Worm (Caenorhabditis elegans) whole organism, L4 larva: Measurements from ENCODE around the gene copb-2.

Source experiments
- D1046.2 ChIP-seq: fragments of 200-800 bp; sonication (Bioruptor generic); IDR thresholded peaks from 2 replicates; pipeline ENCODE4 v1.3.6; 2022; ENCODE audit warnings: missing genetic modification characterization, missing compliant biosample characterization
- F49E8.2 ChIP-seq: sonication (generic microtip); optimal IDR thresholded peaks from 2 replicates; lab custom pipeline; 2016; ENCODE audit warnings: missing compliant biosample characterization, mild to moderate bottlenecking, missing genetic modification characterization, borderline replicate concordance
- T20F7.1 ChIP-seq: fragments of 200-800 bp; sonication (Bioruptor generic); optimal IDR thresholded peaks from 2 replicates; lab custom pipeline; 2018; ENCODE audit warnings: mild to moderate bottlenecking, missing genetic modification characterization, missing compliant biosample characterization
- Y105C5A.15 ChIP-seq: fragments of 200-800 bp; sonication (Bioruptor generic); IDR thresholded peaks from 2 replicates; pipeline ENCODE4 v1.3.6; 2022; ENCODE audit warnings: missing genetic modification characterization, missing compliant biosample characterization
- Y48G9A.11 ChIP-seq: fragments of 200-800 bp; sonication (Bioruptor generic); IDR thresholded peaks from 2 replicates; pipeline ENCODE4 v1.3.6; 2022; ENCODE audit warnings: missing genetic modification reagents, missing genetic modification characterization, missing compliant biosample characterization
- aha-1 ChIP-seq: fragments of 150-350 bp; peaks from one replicate; lab custom pipeline; 2014; ENCODE audit warnings: missing biosample characterization, missing genetic modification characterization
- arid-1 ChIP-seq: fragments of 200-800 bp; sonication (Bioruptor generic); conservative IDR thresholded peaks from 2 replicates; pipeline ENCODE4 v1.3.6; 2022; ENCODE audit warnings: missing genetic modification reagents, missing genetic modification characterization, missing compliant biosample characterization
- ces-1 ChIP-seq: fragments of 150-350 bp; sonication (generic microtip); optimal IDR thresholded peaks from 4 replicates; lab custom pipeline; 2014; ENCODE audit warnings: missing biosample characterization, missing genetic modification reagents, missing genetic modification characterization
- daf-16 ChIP-seq, 3 experiments: sonication (generic microtip); optimal IDR thresholded peaks; 2 replicates each; lab custom pipeline; 2016 to 2017; ENCODE audit warnings: missing genetic modification characterization in 3 of 3, missing genetic modification reagents in 3 of 3, mild to moderate bottlenecking in 2 of 3, missing compliant biosample characterization in 2 of 3, missing biosample characterization in 1 of 3, moderate library complexity in 1 of 3
- daf-19 ChIP-seq: fragments of 200-800 bp; sonication (Bioruptor generic); conservative IDR thresholded peaks from 2 replicates; pipeline ENCODE4 v1.3.6; 2022; ENCODE audit warnings: missing genetic modification characterization, missing compliant biosample characterization
- dmd-8 ChIP-seq: fragments of 200-800 bp; sonication (Bioruptor generic); IDR thresholded peaks from 2 replicates; pipeline ENCODE4 v1.3.6; 2022; ENCODE audit warnings: missing genetic modification characterization, missing compliant biosample characterization
- dmd-9 ChIP-seq: fragments of 200-800 bp; sonication (Bioruptor generic); IDR thresholded peaks from 2 replicates; pipeline ENCODE4 v1.3.6; 2022; ENCODE audit warnings: missing genetic modification reagents, missing genetic modification characterization, missing compliant biosample characterization
- egl-43 ChIP-seq: fragments of 200-800 bp; sonication (Bioruptor generic); IDR thresholded peaks from 2 replicates; pipeline ENCODE4 v1.3.6; 2022; ENCODE audit warnings: missing genetic modification reagents, missing genetic modification characterization, missing compliant biosample characterization
- hlh-11 ChIP-seq: fragments of 200-800 bp; sonication (Bioruptor generic); optimal IDR thresholded peaks from 2 replicates; lab custom pipeline; 2018; ENCODE audit warnings: mild to moderate bottlenecking, missing genetic modification characterization, missing compliant biosample characterization
- hlh-30 ChIP-seq: sonication (generic microtip); optimal IDR thresholded peaks from 2 replicates; lab custom pipeline; 2017; ENCODE audit warnings: antibody characterized with exemption, mild to moderate bottlenecking, missing genetic modification characterization, missing compliant biosample characterization; ENCODE audit not compliant: insufficient read depth
- hmg-1.1 ChIP-seq: fragments of 200-800 bp; sonication (Bioruptor generic); IDR thresholded peaks from 2 replicates; pipeline ENCODE4 v1.3.6; 2022; ENCODE audit warnings: missing genetic modification reagents, missing genetic modification characterization, missing compliant biosample characterization
- jun-1 ChIP-seq: fragments of 150-350 bp; optimal IDR thresholded peaks from 2 replicates; lab custom pipeline; 2014; ENCODE audit warnings: missing biosample characterization, missing genetic modification reagents, missing genetic modification characterization
- lin-38 ChIP-seq: fragments of 200-800 bp; sonication (Bioruptor generic); IDR thresholded peaks from 2 replicates; pipeline ENCODE4 v1.3.6; 2022; ENCODE audit warnings: missing genetic modification reagents, missing genetic modification characterization, missing compliant biosample characterization
- madf-5 ChIP-seq, 2 experiments: fragments of 200-800 bp; sonication (Bioruptor generic); IDR thresholded peaks; 2 replicates each; pipeline ENCODE4 v1.3.6; 2022; ENCODE audit warnings: missing compliant biosample characterization in 2 of 2, missing genetic modification characterization in 2 of 2
- madf-9 ChIP-seq: fragments of 200-800 bp; sonication (Bioruptor generic); conservative IDR thresholded peaks from 2 replicates; pipeline ENCODE4 v1.3.6; 2022; ENCODE audit warnings: missing genetic modification reagents, missing genetic modification characterization, missing compliant biosample characterization
- mdt-29 ChIP-seq: fragments of 200-800 bp; sonication (Bioruptor generic); IDR thresholded peaks from 2 replicates; pipeline ENCODE4 v1.3.6; 2022; ENCODE audit warnings: missing genetic modification reagents, missing genetic modification characterization, missing compliant biosample characterization
- mes-2 ChIP-seq: sonication (generic microtip); optimal IDR thresholded peaks from 2 replicates; lab custom pipeline; 2016; ENCODE audit warnings: missing genotype, mild to moderate bottlenecking, missing genetic modification characterization, missing compliant biosample characterization; ENCODE audit not compliant: poor library complexity, severe bottlenecking
- mxl-2 ChIP-seq: fragments of 200-800 bp; sonication (Bioruptor generic); conservative IDR thresholded peaks from 2 replicates; pipeline ENCODE4 v1.3.6; 2022; ENCODE audit warnings: missing genetic modification reagents, missing genetic modification characterization, missing compliant biosample characterization
- mxl-3 ChIP-seq: fragments of 200-800 bp; sonication (Bioruptor generic); optimal IDR thresholded peaks from 2 replicates; lab custom pipeline; 2018; ENCODE audit warnings: mild to moderate bottlenecking, missing genetic modification characterization, missing compliant biosample characterization
- nhr-10 ChIP-seq: fragments of 150-350 bp; optimal IDR thresholded peaks from 2 replicates; lab custom pipeline; 2014; ENCODE audit warnings: missing biosample characterization, missing genetic modification characterization
- nhr-102 ChIP-seq: sonication (generic microtip); optimal IDR thresholded peaks from 2 replicates; lab custom pipeline; 2016; ENCODE audit warnings: mild to moderate bottlenecking, missing genetic modification characterization, moderate library complexity, missing compliant biosample characterization
- nhr-11 ChIP-seq: fragments of 150-350 bp; optimal IDR thresholded peaks from 2 replicates; lab custom pipeline; 2014; ENCODE audit warnings: missing biosample characterization, missing genetic modification characterization
- nhr-42 ChIP-seq: fragments of 200-800 bp; sonication (Bioruptor generic); IDR thresholded peaks from 2 replicates; pipeline ENCODE4 v1.3.6; 2022; ENCODE audit warnings: missing genetic modification characterization, missing compliant biosample characterization
- nhr-6 ChIP-seq: fragments of 150-350 bp; optimal IDR thresholded peaks from 2 replicates; lab custom pipeline; 2014; ENCODE audit warnings: missing biosample characterization, missing genetic modification characterization
- php-3 ChIP-seq: fragments of 200-800 bp; sonication (Bioruptor generic); IDR thresholded peaks from 2 replicates; pipeline ENCODE4 v1.3.6; 2022; ENCODE audit warnings: missing genetic modification reagents, missing genetic modification characterization, missing compliant biosample characterization
- pqm-1 ChIP-seq: sonication (generic microtip); optimal IDR thresholded peaks from 2 replicates; lab custom pipeline; 2017; ENCODE audit warnings: missing biosample characterization, missing genetic modification characterization
- snpc-1.2 ChIP-seq: fragments of 200-800 bp; sonication (Bioruptor generic); IDR thresholded peaks from 2 replicates; pipeline ENCODE4 v1.3.6; 2022; ENCODE audit warnings: missing genetic modification reagents, missing genetic modification characterization, missing compliant biosample characterization
- snpc-4 ChIP-seq: fragments of 150-350 bp; optimal IDR thresholded peaks from 2 replicates; lab custom pipeline; 2014; ENCODE audit warnings: missing biosample characterization, missing genetic modification characterization
- spr-1 ChIP-seq: sonication (generic microtip); optimal IDR thresholded peaks from 2 replicates; lab custom pipeline; 2016; ENCODE audit warnings: mild to moderate bottlenecking, missing genetic modification characterization, missing compliant biosample characterization
- vab-7 ChIP-seq: fragments of 200-800 bp; sonication (Bioruptor generic); IDR thresholded peaks from 2 replicates; pipeline ENCODE4 v1.3.6; 2022; ENCODE audit warnings: missing genetic modification reagents, missing genetic modification characterization, missing compliant biosample characterization
- zag-1 ChIP-seq: fragments of 150-350 bp; optimal IDR thresholded peaks from 2 replicates; lab custom pipeline; 2014; ENCODE audit warnings: missing biosample characterization, missing genetic modification characterization
- zip-11 ChIP-seq: fragments of 200-800 bp; sonication (Bioruptor generic); IDR thresholded peaks from 2 replicates; pipeline ENCODE4 v1.3.6; 2022; ENCODE audit warnings: missing genetic modification characterization, missing compliant biosample characterization
- zip-2 ChIP-seq: fragments of 150-350 bp; optimal IDR thresholded peaks from 2 replicates; lab custom pipeline; 2014; ENCODE audit warnings: missing biosample characterization, missing genetic modification characterization
- ztf-11 ChIP-seq: fragments of 150-350 bp; optimal IDR thresholded peaks from 2 replicates; lab custom pipeline; 2014; ENCODE audit warnings: missing biosample characterization, missing genetic modification characterization
- ztf-7 ChIP-seq: fragments of 150-350 bp; optimal IDR thresholded peaks from 2 replicates; lab custom pipeline; 2014; ENCODE audit warnings: missing biosample characterization, missing genetic modification characterization

The copb-2 gene

ce11 chrIV:9511221-9511638 lies 51.7 kb downstream of the copb-2 start (continued):
- 0 out of 2 replicates have a peak, but pooled peaks have one; percentile 28 for TF ChIP-seq mdt-29 (GFP tag; lab: Robert Waterston, UW)
- TF ChIP-seq vab-7, result no peak; the same call in 1 of the 2 replicates
- TF ChIP-seq madf-9 (GFP tag; lab: Robert Waterston, UW), result 0 out of 2 replicates have a peak, but pooled peaks have one; percentile 40
- peak; percentile 62 for TF ChIP-seq hmg-1.1 (GFP tag; lab: Robert Waterston, UW)
- TF ChIP-seq zip-11 (GFP tag; lab: Robert Waterston, UW), result no peak
- peak; percentile 66 for TF ChIP-seq nhr-6 (tag; lab: Kevin White, UChicago)
- TF ChIP-seq nhr-10 (tag; lab: Kevin White, UChicago), result peak; percentile 37
- no peak for TF ChIP-seq nhr-11 (tag; lab: Kevin White, UChicago)
- peak; percentile 95 for TF ChIP-seq snpc-4
- TF ChIP-seq zip-2 (tag; lab: Kevin White, UChicago), result peak; percentile 39
- TF ChIP-seq ztf-11 (tag; lab: Kevin White, UChicago), result no peak
- TF ChIP-seq T20F7.1 (GFP tag; lab: Kevin White, UChicago), result peak; percentile 65
- TF ChIP-seq mxl-3 (GFP tag; lab: Kevin White, UChicago), result no peak
- TF ChIP-seq spr-1 (tag; lab: Kevin White, UChicago), result peak; percentile 27
- TF ChIP-seq snpc-1.2, result peak; percentile 50
- TF ChIP-seq dmd-9 (GFP tag; lab: Robert Waterston, UW), result no peak
- TF ChIP-seq ces-1 (GFP tag; lab: Kevin White, UChicago), result peak; percentile 62

DNA sequence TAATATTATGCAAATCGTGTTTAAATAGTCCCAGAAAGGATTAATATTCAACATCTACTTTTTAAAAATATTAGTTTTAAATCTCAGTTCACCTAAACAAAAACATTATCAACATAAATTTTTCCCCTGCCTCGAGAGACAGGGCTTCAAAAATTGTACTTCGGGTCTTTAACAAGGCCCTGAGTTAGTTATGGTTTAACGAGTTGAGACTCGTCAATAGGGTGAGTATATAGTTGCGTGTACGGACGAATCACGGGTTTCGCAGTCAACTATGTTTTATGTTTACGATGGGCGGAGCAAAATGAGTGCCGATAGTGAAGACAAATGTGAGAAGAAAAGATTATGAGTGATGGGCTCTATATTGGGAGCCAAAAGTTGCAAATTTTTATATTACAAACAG lies 52.1 kb downstream of the copb-2 start:
- TF ChIP-seq egl-43, result no peak
- TF ChIP-seq arid-1 (GFP tag; lab: Robert Waterston, UW), result no peak
- TF ChIP-seq pqm-1 (tag; lab: Kevin White, UChicago), result peak; percentile 8
- TF ChIP-seq hlh-11 (tag; lab: Kevin White, UChicago), result peak; percentile 19
- no peak for TF ChIP-seq daf-19 (GFP tag; lab: Robert Waterston, UW)
- TF ChIP-seq nhr-102, result peak; percentile 36
- no peak for TF ChIP-seq Y48G9A.11 (GFP tag; lab: Robert Waterston, UW)
- no peak for TF ChIP-seq ztf-11 (tag; lab: Kevin White, UChicago)
- no peak for TF ChIP-seq jun-1 (tag; lab: Kevin White, UChicago)
- TF ChIP-seq php-3 (GFP tag; lab: Robert Waterston, UW), result peak; percentile 43; the same call in 1 of the 2 replicates
- TF ChIP-seq snpc-1.2, result 0 out of 2 replicates have a peak, but pooled peaks have one; percentile 6
- no peak for TF ChIP-seq zag-1 (tag; lab: Kevin White, UChicago)
- TF ChIP-seq aha-1, result peak; percentile 99
- TF ChIP-seq lin-38 (GFP tag; lab: Robert Waterston, UW), result peak; percentile 2; the same call in 1 of the 2 replicates
- no peak for TF ChIP-seq nhr-42 (GFP tag; lab: Robert Waterston, UW)
- no peak for TF ChIP-seq mxl-3 (GFP tag; lab: Kevin White, UChicago)
- TF ChIP-seq zip-11 (GFP tag; lab: Robert Waterston, UW), result no peak
- no peak for TF ChIP-seq Y105C5A.15 (GFP tag; lab: Robert Waterston, UW)
- no peak for TF ChIP-seq dmd-8 (GFP tag; lab: Robert Waterston, UW)
- no peak for TF ChIP-seq ztf-7 (tag; lab: Kevin White, UChicago)
- TF ChIP-seq D1046.2 (GFP tag; lab: Robert Waterston, UW), result no peak
- no peak for TF ChIP-seq vab-7
- no peak for TF ChIP-seq daf-16 (GFP tag; optimal IDR thresholded peaks at IDR 0.05; lab: Kevin White, UChicago)
- TF ChIP-seq daf-16 (tag; optimal IDR thresholded peaks at IDR 0.05; lab: Kevin White, UChicago), result peak; percentile 85
- peak; percentile 54 for TF ChIP-seq mes-2 (tag; lab: Kevin White, UChicago)
- no peak for TF ChIP-seq mxl-2
- no peak for TF ChIP-seq F49E8.2
- TF ChIP-seq, all 104 proteins: peak for 9

DNA sequence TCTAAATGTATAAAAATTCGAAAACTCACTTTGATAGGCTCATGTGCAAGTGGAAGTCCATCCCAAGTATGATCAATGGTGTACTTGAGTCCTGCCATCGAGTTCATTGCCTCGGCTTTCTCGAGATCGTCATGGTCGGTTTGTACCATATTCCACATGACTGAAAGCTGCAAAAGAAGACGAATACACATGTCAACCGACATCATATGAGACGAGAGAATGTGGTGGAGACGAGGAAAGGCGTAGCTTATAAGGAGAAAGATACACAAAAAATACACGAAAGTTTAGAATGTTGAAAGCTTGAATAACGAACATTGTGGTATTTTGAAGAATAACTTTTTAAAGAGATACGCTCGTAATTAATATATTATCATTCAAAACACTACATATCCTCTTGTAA lies 53.3 kb downstream of the copb-2 start, which contains the start of gene C33A12.3:
TSS of gene C33A12.3 (minus strand) at position 167 of the 400 bp plus-strand sequence.
- no peak for TF ChIP-seq pqm-1 (tag; lab: Kevin White, UChicago)
- no peak for TF ChIP-seq madf-5 (GFP tag; IDR thresholded peaks at IDR 0.05; lab: Robert Waterston, UW)
- TF ChIP-seq zip-2 (tag; lab: Kevin White, UChicago), result no peak
- TF ChIP-seq hlh-30 (tag; lab: Kevin White, UChicago), result peak; percentile 58
